Worm (Caenorhabditis elegans) whole organism, young adult: Measurements from ENCODE around the gene F17E5.2.

ENCODE experiments used
- C06A6.2 ChIP-seq: fragments of 200-800 bp; sonication (Bioruptor generic); conservative IDR thresholded peaks from 2 replicates; pipeline ENCODE4 v1.3.6; 2022; ENCODE audit warnings: missing genetic modification characterization, missing compliant biosample characterization
- D2030.7 ChIP-seq: fragments of 200-800 bp; sonication (Bioruptor generic); IDR thresholded peaks from 2 replicates; pipeline ENCODE4 v1.3.6; 2022; ENCODE audit warnings: missing genetic modification reagents, missing genetic modification characterization, missing compliant biosample characterization
- F10E7.11 ChIP-seq: sonication (generic microtip); optimal IDR thresholded peaks from 2 replicates; lab custom pipeline; 2017; ENCODE audit warnings: mild to moderate bottlenecking, missing genetic modification characterization, moderate library complexity, missing compliant biosample characterization
- F33H1.4 ChIP-seq: fragments of 200-800 bp; sonication (Bioruptor generic); IDR thresholded peaks from 2 replicates; pipeline ENCODE4 v1.3.6; 2022; ENCODE audit warnings: missing genetic modification reagents, missing genetic modification characterization, missing compliant biosample characterization
- F37B4.10 ChIP-seq: fragments of 200-800 bp; sonication (Bioruptor generic); IDR thresholded peaks from 2 replicates; pipeline ENCODE4 v1.3.6; 2022; ENCODE audit warnings: missing genetic modification characterization, missing compliant biosample characterization
- F49E8.2 ChIP-seq: sonication (generic microtip); optimal IDR thresholded peaks from 3 replicates; lab custom pipeline; 2017; ENCODE audit warnings: missing genetic modification characterization, mild to moderate bottlenecking, missing compliant biosample characterization, antibody characterized with exemption, moderate library complexity; ENCODE audit not compliant: insufficient read depth
- F52B5.7 ChIP-seq: sonication (generic microtip); optimal IDR thresholded peaks from 2 replicates; lab custom pipeline; 2016; ENCODE audit warnings: mild to moderate bottlenecking, missing genetic modification characterization, missing compliant biosample characterization
- F55B11.4 ChIP-seq: sonication (generic microtip); optimal IDR thresholded peaks from 2 replicates; lab custom pipeline; 2016; ENCODE audit warnings: missing compliant biosample characterization, missing genetic modification characterization, borderline replicate concordance; ENCODE audit not compliant: insufficient read depth
- F57A8.1 ChIP-seq: fragments of 200-800 bp; sonication (Bioruptor generic); optimal IDR thresholded peaks from 2 replicates; lab custom pipeline; 2018; ENCODE audit warnings: mild to moderate bottlenecking, missing genetic modification characterization, moderate library complexity, missing compliant biosample characterization
- T07F8.4 ChIP-seq: sonication (generic microtip); optimal IDR thresholded peaks from 2 replicates; lab custom pipeline; 2016; ENCODE audit warnings: mild to moderate bottlenecking, missing genetic modification characterization, moderate library complexity, missing compliant biosample characterization
- Y67H2A.10 ChIP-seq: fragments of 200-800 bp; sonication (Bioruptor generic); conservative IDR thresholded peaks from 2 replicates; pipeline ENCODE4 v1.3.6; 2022; ENCODE audit warnings: missing genetic modification reagents, missing genetic modification characterization, missing compliant biosample characterization
- ama-1 ChIP-seq, 3 experiments: fragments of 150-350 bp in 1 of 3; sonication (generic microtip) in 2 of 3; optimal IDR thresholded peaks; 2 replicates each; lab custom pipeline; 2014 to 2018; ENCODE audit warnings: missing biosample characterization in 2 of 3, missing genetic modification characterization in 2 of 3, missing genetic modification reagents in 2 of 3
- aptf-3 ChIP-seq: fragments of 200-800 bp; sonication (Bioruptor generic); IDR thresholded peaks from 2 replicates; pipeline ENCODE4 v1.3.6; 2022; ENCODE audit warnings: missing genetic modification characterization, missing compliant biosample characterization
- atf-7 ChIP-seq: sonication (generic microtip); optimal IDR thresholded peaks from 2 replicates; lab custom pipeline; 2017; ENCODE audit warnings: mild to moderate bottlenecking, missing genetic modification characterization, missing compliant biosample characterization
- attf-3 ChIP-seq: fragments of 200-800 bp; sonication (Bioruptor generic); conservative IDR thresholded peaks from 2 replicates; pipeline ENCODE4 v1.3.6; 2022; ENCODE audit warnings: missing genetic modification reagents, missing genetic modification characterization, missing compliant biosample characterization
- attf-5 ChIP-seq: fragments of 200-800 bp; sonication (Bioruptor generic); optimal IDR thresholded peaks from 2 replicates; lab custom pipeline; 2018; ENCODE audit warnings: mild to moderate bottlenecking, missing genetic modification characterization, missing compliant biosample characterization
- ccch-3 ChIP-seq: fragments of 200-800 bp; sonication (Bioruptor generic); optimal IDR thresholded peaks from 2 replicates; lab custom pipeline; 2018; ENCODE audit warnings: mild to moderate bottlenecking, missing genetic modification characterization, missing compliant biosample characterization
- ceh-40 ChIP-seq: fragments of 200-800 bp; sonication (Bioruptor generic); IDR thresholded peaks from 2 replicates; pipeline ENCODE4 v1.3.6; 2022; ENCODE audit warnings: missing genetic modification characterization, missing compliant biosample characterization
- ceh-91 ChIP-seq: fragments of 200-800 bp; sonication (Bioruptor generic); IDR thresholded peaks from 2 replicates; pipeline ENCODE4 v1.3.6; 2022; ENCODE audit warnings: missing genetic modification reagents, missing genetic modification characterization, missing compliant biosample characterization
- chd-7 ChIP-seq: sonication (generic microtip); optimal IDR thresholded peaks from 2 replicates; lab custom pipeline; 2016; ENCODE audit warnings: mild to moderate bottlenecking, missing genetic modification characterization, moderate library complexity, missing compliant biosample characterization
- dox-1 ChIP-seq: fragments of 200-800 bp; sonication (Bioruptor generic); IDR thresholded peaks from 2 replicates; pipeline ENCODE4 v1.3.6; 2022; ENCODE audit warnings: missing genetic modification reagents, missing genetic modification characterization, missing compliant biosample characterization
- egl-18 ChIP-seq: fragments of 200-800 bp; sonication (Bioruptor generic); IDR thresholded peaks from 2 replicates; pipeline ENCODE4 v1.3.6; 2022; ENCODE audit warnings: missing genetic modification reagents, missing genetic modification characterization, missing compliant biosample characterization
- egrh-3 ChIP-seq: fragments of 200-800 bp; sonication (Bioruptor generic); IDR thresholded peaks from 2 replicates; pipeline ENCODE4 v1.3.6; 2022; ENCODE audit warnings: missing genetic modification reagents, missing genetic modification characterization, missing compliant biosample characterization
- ekl-4 ChIP-seq: fragments of 200-800 bp; sonication (Bioruptor generic); IDR thresholded peaks from 2 replicates; pipeline ENCODE4 v1.3.6; 2022; ENCODE audit warnings: missing genetic modification reagents, missing genetic modification characterization, missing compliant biosample characterization
- fkh-3 ChIP-seq: sonication (generic microtip); optimal IDR thresholded peaks from 2 replicates; lab custom pipeline; 2016; ENCODE audit warnings: mild to moderate bottlenecking, missing genetic modification characterization, missing compliant biosample characterization
- him-1 ChIP-seq: sonication (generic microtip); optimal IDR thresholded peaks from 2 replicates; lab custom pipeline; 2016; ENCODE audit warnings: missing genotype, missing genetic modification reagents, missing genetic modification characterization, missing compliant biosample characterization
- hmg-1.2 ChIP-seq: fragments of 200-800 bp; sonication (Bioruptor generic); IDR thresholded peaks from 2 replicates; pipeline ENCODE4 v1.3.6; 2022; ENCODE audit warnings: missing genetic modification reagents, missing genetic modification characterization, missing compliant biosample characterization
- hrde-1 ChIP-seq: sonication (generic microtip); optimal IDR thresholded peaks from 2 replicates; lab custom pipeline; 2016; ENCODE audit warnings: missing genetic modification characterization, mild to moderate bottlenecking, missing compliant biosample characterization, moderate library complexity, missing genotype, missing genetic modification reagents, borderline replicate concordance
- let-607 ChIP-seq, 2 experiments: fragments of 200-800 bp in 1 of 2; sonication (Bioruptor generic) in 1 of 2; sonication (generic microtip) in 1 of 2; optimal IDR thresholded peaks; 2 replicates each; lab custom pipeline; 2016 to 2018; ENCODE audit warnings: mild to moderate bottlenecking in 2 of 2, missing compliant biosample characterization in 2 of 2, missing genetic modification characterization in 2 of 2, moderate library complexity in 2 of 2, missing genotype in 1 of 2
- lin-26 ChIP-seq: fragments of 200-800 bp; sonication (Bioruptor generic); IDR thresholded peaks from 2 replicates; pipeline ENCODE4 v1.3.6; 2022; ENCODE audit warnings: missing genetic modification reagents, missing genetic modification characterization, missing compliant biosample characterization
- lsy-27 ChIP-seq: sonication (generic microtip); optimal IDR thresholded peaks from 2 replicates; lab custom pipeline; 2017; ENCODE audit warnings: missing genetic modification characterization, mild to moderate bottlenecking, missing compliant biosample characterization, antibody characterized with exemption, missing genotype, borderline replicate concordance; ENCODE audit not compliant: insufficient read depth
- madf-3 ChIP-seq: fragments of 200-800 bp; sonication (Bioruptor generic); IDR thresholded peaks from 2 replicates; pipeline ENCODE4 v1.3.6; 2022; ENCODE audit warnings: missing genetic modification reagents, missing genetic modification characterization, missing compliant biosample characterization
- madf-8 ChIP-seq: fragments of 200-800 bp; sonication (Bioruptor generic); conservative IDR thresholded peaks from 2 replicates; pipeline ENCODE4 v1.3.6; 2022; ENCODE audit warnings: missing genetic modification reagents, missing genetic modification characterization, missing compliant biosample characterization
- mcd-1 ChIP-seq: fragments of 200-800 bp; sonication (Bioruptor generic); IDR thresholded peaks from 2 replicates; pipeline ENCODE4 v1.3.6; 2022; ENCODE audit warnings: missing genetic modification reagents, missing genetic modification characterization, missing compliant biosample characterization
- mel-28 ChIP-seq: sonication (generic microtip); optimal IDR thresholded peaks from 2 replicates; lab custom pipeline; 2016; ENCODE audit warnings: borderline replicate concordance, mild to moderate bottlenecking, missing genetic modification characterization, missing compliant biosample characterization
- mes-4 ChIP-seq: sonication (generic microtip); optimal IDR thresholded peaks from 2 replicates; lab custom pipeline; 2016; ENCODE audit warnings: missing genotype, missing genetic modification characterization, missing compliant biosample characterization
- mxl-1 ChIP-seq: sonication (generic microtip); optimal IDR thresholded peaks from 2 replicates; lab custom pipeline; 2016; ENCODE audit warnings: missing genetic modification characterization, missing compliant biosample characterization
- nfya-1 ChIP-seq: sonication (generic microtip); optimal IDR thresholded peaks from 2 replicates; lab custom pipeline; 2017; ENCODE audit warnings: antibody characterized with exemption, missing compliant biosample characterization, missing genetic modification characterization, borderline replicate concordance; ENCODE audit not compliant: insufficient read depth
- nfya-2 ChIP-seq: fragments of 200-800 bp; sonication (Bioruptor generic); IDR thresholded peaks from 2 replicates; pipeline ENCODE4 v1.3.6; 2022; ENCODE audit warnings: missing genetic modification reagents, missing genetic modification characterization, missing compliant biosample characterization
- nhr-27 ChIP-seq: fragments of 200-800 bp; sonication (Bioruptor generic); optimal IDR thresholded peaks from 2 replicates; lab custom pipeline; 2018; ENCODE audit warnings: mild to moderate bottlenecking, missing genetic modification characterization, moderate library complexity, missing compliant biosample characterization
- nhr-90 ChIP-seq: sonication (generic microtip); optimal IDR thresholded peaks from 2 replicates; lab custom pipeline; 2016; ENCODE audit warnings: missing genotype, mild to moderate bottlenecking, missing genetic modification characterization, missing compliant biosample characterization
- snpc-4 ChIP-seq, 5 experiments: fragments of 150-350 bp in 1 of 5; sonication (generic microtip) in 4 of 5; optimal IDR thresholded peaks; 2 replicates each; lab custom pipeline; 2014 to 2018; ENCODE audit warnings: missing genetic modification characterization in 5 of 5, missing biosample characterization in 3 of 5, antibody characterized with exemption in 2 of 5, mild to moderate bottlenecking in 2 of 5, missing compliant biosample characterization in 2 of 5, missing genotype in 2 of 5, moderate library complexity in 2 of 5, missing genetic modification reagents in 1 of 5
- tlf-1 ChIP-seq: fragments of 200-800 bp; sonication (Bioruptor generic); optimal IDR thresholded peaks from 2 replicates; lab custom pipeline; 2018; ENCODE audit warnings: mild to moderate bottlenecking, missing genetic modification characterization, missing compliant biosample characterization
- xnd-1 ChIP-seq: sonication (generic microtip); optimal IDR thresholded peaks from 2 replicates; lab custom pipeline; 2016; ENCODE audit warnings: missing genotype, missing genetic modification reagents, missing genetic modification characterization, missing compliant biosample characterization
- ztf-22 ChIP-seq: fragments of 200-800 bp; sonication (Bioruptor generic); optimal IDR thresholded peaks from 2 replicates; lab custom pipeline; 2018; ENCODE audit warnings: mild to moderate bottlenecking, missing genetic modification characterization, moderate library complexity, missing compliant biosample characterization
- ztf-25 ChIP-seq: fragments of 200-800 bp; sonication (Bioruptor generic); IDR thresholded peaks from 2 replicates; pipeline ENCODE4 v1.3.6; 2022; ENCODE audit warnings: missing genetic modification reagents, missing genetic modification characterization, missing compliant biosample characterization

F17E5.2 gene

ce11 chrX:12347822-12348221 lies 46.2 kb upstream of the F17E5.2 start (continued):
- TF ChIP-seq D2030.7 (GFP tag; lab: Robert Waterston, UW): peak; percentile 93
- peak; percentile 60 for TF ChIP-seq fkh-3 (tag; lab: Kevin White, UChicago)
- TF ChIP-seq F33H1.4: no peak
- peak; percentile 61 for TF ChIP-seq hrde-1 (tag; lab: Kevin White, UChicago)
- TF ChIP-seq ama-1 (optimal IDR thresholded peaks at IDR 0.05; lab: Kevin White, UChicago): no peak
- TF ChIP-seq ama-1 (GFP tag; optimal IDR thresholded peaks at IDR 0.05; lab: Kevin White, UChicago): peak in 1 of 2 experiments; percentile 42
- peak; percentile 69 for TF ChIP-seq hmg-1.2
- no peak for TF ChIP-seq F10E7.11
- no peak for TF ChIP-seq F37B4.10
- no peak for TF ChIP-seq C06A6.2 (GFP tag; lab: Robert Waterston, UW)
- peak in 1 of 2 experiments; percentile 37 for TF ChIP-seq let-607 (tag; optimal IDR thresholded peaks at IDR 0.05; lab: Kevin White, UChicago)
- TF ChIP-seq atf-7: peak; percentile 58
- TF ChIP-seq tlf-1 (GFP tag; lab: Kevin White, UChicago): no peak
- TF ChIP-seq nfya-1 (tag; lab: Kevin White, UChicago): no peak
- TF ChIP-seq ccch-3 (GFP tag; lab: Kevin White, UChicago): no peak
- no peak for TF ChIP-seq F57A8.1 (GFP tag; lab: Kevin White, UChicago)
- peak; percentile 59 for TF ChIP-seq T07F8.4 (tag; lab: Kevin White, UChicago)
- peak; percentile 83 for TF ChIP-seq nhr-90 (tag; lab: Kevin White, UChicago)
- TF ChIP-seq ekl-4 (GFP tag; lab: Robert Waterston, UW): 0 out of 2 replicates have a peak, but pooled peaks have one; percentile 22
- TF ChIP-seq Y67H2A.10 (GFP tag; lab: Robert Waterston, UW): no peak
- no peak for TF ChIP-seq F49E8.2 (tag; lab: Kevin White, UChicago)
- TF ChIP-seq xnd-1 (tag; lab: Kevin White, UChicago): no peak
- TF ChIP-seq attf-5: peak; percentile 48
- no peak for TF ChIP-seq nhr-27 (tag; lab: Kevin White, UChicago)
- TF ChIP-seq F52B5.7: peak; percentile 58
- peak; percentile 54 for TF ChIP-seq chd-7 (tag; lab: Kevin White, UChicago)
- TF ChIP-seq mxl-1 (tag; lab: Kevin White, UChicago): peak; percentile 40
- TF ChIP-seq mes-4 (tag; lab: Kevin White, UChicago): no peak
- TF ChIP-seq mel-28 (tag; lab: Kevin White, UChicago): no peak
- TF ChIP-seq snpc-4 (GFP tag; optimal IDR thresholded peaks at IDR 0.05; lab: Kevin White, UChicago): peak; percentile 67
- peak in 2 of 4 experiments; percentile 46 to 79 for TF ChIP-seq snpc-4 (tag; optimal IDR thresholded peaks at IDR 0.05; lab: Kevin White, UChicago)
- TF ChIP-seq madf-8 (GFP tag; lab: Robert Waterston, UW): no peak
- TF ChIP-seq egl-18 (GFP tag; lab: Robert Waterston, UW): no peak
- TF ChIP-seq nfya-2 (GFP tag; lab: Robert Waterston, UW): no peak
- peak; percentile 94 for TF ChIP-seq ztf-25 (GFP tag; lab: Robert Waterston, UW)
- 0 out of 2 replicates have a peak, but pooled peaks have one; percentile 55 for TF ChIP-seq madf-3
- TF ChIP-seq mcd-1 (GFP tag; lab: Robert Waterston, UW): no peak
- TF ChIP-seq lin-26: peak; percentile 83
- peak; percentile 15 for TF ChIP-seq ztf-22 (GFP tag; lab: Kevin White, UChicago)
- TF ChIP-seq ceh-91 (GFP tag; lab: Robert Waterston, UW): no peak
- TF ChIP-seq him-1 (tag; lab: Kevin White, UChicago): peak; percentile 75
- TF ChIP-seq F55B11.4: no peak
- TF ChIP-seq egrh-3 (GFP tag; lab: Robert Waterston, UW): peak; percentile 48; the same call in 1 of the 2 replicates
- TF ChIP-seq attf-3 (GFP tag; lab: Robert Waterston, UW): 0 out of 2 replicates have a peak, but pooled peaks have one; percentile 16
- TF ChIP-seq ceh-40 (GFP tag; lab: Robert Waterston, UW): 0 out of 2 replicates have a peak, but pooled peaks have one; percentile 38
- no peak for TF ChIP-seq lsy-27 (tag; lab: Kevin White, UChicago)
- no peak for TF ChIP-seq aptf-3 (GFP tag; lab: Robert Waterston, UW)
- peak; percentile 82 for TF ChIP-seq dox-1 (GFP tag; lab: Robert Waterston, UW)
